Fruit fly (Drosophila melanogaster) whole organism, pupa: Measurements from ENCODE around the gene CG12011.

Source experiments
- CG10348 ChIP-seq: fragments of 200-800 bp; sonication (Bioruptor generic); IDR thresholded peaks from 2 replicates; pipeline ENCODE4 v1.3.6; 2022; ENCODE audit warnings: missing biosample characterization, missing genetic modification characterization
- CG12605 ChIP-seq: fragments of 200-800 bp; sonication (Bioruptor generic); IDR thresholded peaks from 2 replicates; pipeline ENCODE4 v1.3.6; 2022; ENCODE audit warnings: missing biosample characterization, missing genetic modification characterization
- CG14655 ChIP-seq: fragments of 200-800 bp; sonication (Bioruptor generic); optimal IDR thresholded peaks from 3 replicates; lab custom pipeline; 2017; ENCODE audit warnings: mild to moderate bottlenecking, missing biosample characterization, missing genetic modification reagents, missing genetic modification characterization
- CG15710 ChIP-seq: fragments of 200-800 bp; sonication (Bioruptor generic); optimal IDR thresholded peaks from 2 replicates; lab custom pipeline; 2018; ENCODE audit warnings: missing biosample characterization, mild to moderate bottlenecking, missing genetic modification characterization, moderate library complexity
- CG32121 ChIP-seq: fragments of 200-800 bp; sonication (Bioruptor generic); IDR thresholded peaks from 2 replicates; pipeline ENCODE4 v1.3.6; 2022; ENCODE audit warnings: missing biosample characterization, missing genetic modification characterization
- CG34367 ChIP-seq: fragments of 200-800 bp; sonication (Bioruptor generic); optimal IDR thresholded peaks from 2 replicates; lab custom pipeline; 2018; ENCODE audit warnings: missing biosample characterization, mild to moderate bottlenecking, missing genetic modification characterization
- CG8301 ChIP-seq: fragments of 200-800 bp; sonication (Bioruptor generic); optimal IDR thresholded peaks from 2 replicates; lab custom pipeline; 2018; ENCODE audit warnings: missing biosample characterization, mild to moderate bottlenecking, missing genetic modification characterization
- EcR ChIP-seq: fragments of 200-800 bp; sonication (Bioruptor generic); optimal IDR thresholded peaks from 3 replicates; lab custom pipeline; 2019; ENCODE audit warnings: missing biosample characterization, missing genetic modification characterization, mild to moderate bottlenecking, moderate library complexity, missing genetic modification reagents
- Pif1A ChIP-seq: fragments of 200-800 bp; sonication (Bioruptor generic); optimal IDR thresholded peaks from 3 replicates; lab custom pipeline; 2016; ENCODE audit warnings: missing biosample characterization, missing genetic modification characterization
- Snoo ChIP-seq: fragments of 200-800 bp; sonication (Bioruptor generic); optimal IDR thresholded peaks from 3 replicates; lab custom pipeline; 2017; ENCODE audit warnings: missing biosample characterization, mild to moderate bottlenecking, missing genetic modification characterization, inconsistent platforms
- gl ChIP-seq: fragments of 200-800 bp; sonication (Bioruptor generic); optimal IDR thresholded peaks from 2 replicates; lab custom pipeline; 2018; ENCODE audit warnings: missing biosample characterization, mild to moderate bottlenecking, missing genetic modification characterization

dm6 chr3L:1730873-1731272 is 36.5 kb downstream of the CG12011 start, which contains the start of gene drpr:
- TF ChIP-seq Snoo (peak; percentile 53), CG10348 (no peak), CG14655 (GFP tag; lab: Kevin White, UChicago) (no peak), CG32121 (GFP tag; lab: Robert Waterston, UW) (no peak), Pif1A (GFP tag; lab: Kevin White, UChicago) (no peak), gl (no peak), CG34367 (tag; lab: Kevin White, UChicago) (no peak), EcR (no peak), CG12605 (GFP tag; lab: Robert Waterston, UW) (no peak), CG8301 (no peak), CG15710 (tag; lab: Kevin White, UChicago) (no peak)
